Worm (Caenorhabditis elegans): ENCODE measurements around the gene ZK470.2.

ce11 chrX:4120935-4121334 lies 14.0 kb upstream of the ZK470.2 start, which contains the start of gene F09F9.3:
- TF ChIP-seq nhr-12 (tag; optimal IDR thresholded peaks at IDR 0.05) (no peak), unc-39 (tag; optimal IDR thresholded peaks at IDR 0.05) (no peak), nhr-28 (tag; optimal IDR thresholded peaks at IDR 0.05) (no peak), cnd-1 (tag; optimal IDR thresholded peaks at IDR 0.05) (no peak), lsy-2 (tag; optimal IDR thresholded peaks at IDR 0.05) (no peak), flh-1 (GFP tag; optimal IDR thresholded peaks at IDR 0.05) (no peak), unc-62 (GFP tag; optimal IDR thresholded peaks at IDR 0.05) (no peak), mab-5 (tag; optimal IDR thresholded peaks at IDR 0.05) (no peak), mep-1 (tag; optimal IDR thresholded peaks at IDR 0.05) (no peak), mls-2 (tag; optimal IDR thresholded peaks at IDR 0.05) (no peak)
